Fruit fly (Drosophila melanogaster): ENCODE data around the gene Anp.

The Anp gene

dm6 chr3R:30170671-30171667 lies 38.8 kb upstream of the Anp start, which contains the start of gene Rsod (continued):
- TF ChIP-seq dac (GFP tag; optimal IDR thresholded peaks at IDR 0.05) = peak; percentile 84
- peak; percentile 84 for TF ChIP-seq Smox (GFP tag; optimal IDR thresholded peaks at IDR 0.05)
- peak; percentile 79 for TF ChIP-seq CG8632 (GFP tag; optimal IDR thresholded peaks at IDR 0.05)
- TF ChIP-seq acj6 (GFP tag; optimal IDR thresholded peaks at IDR 0.05) = peak; percentile 88
- TF ChIP-seq CG16779 (tag; optimal IDR thresholded peaks at IDR 0.05) = peak; percentile 66
- peak; percentile 90 for TF ChIP-seq Lpt (GFP tag; optimal IDR thresholded peaks at IDR 0.05)
- TF ChIP-seq CG7368 (GFP tag; optimal IDR thresholded peaks at IDR 0.05) = peak; percentile 54
- TF ChIP-seq CG3032 (tag; optimal IDR thresholded peaks at IDR 0.05) = peak; percentile 76
- peak; percentile 74 for TF ChIP-seq vri (GFP tag; optimal IDR thresholded peaks at IDR 0.05)
- TF ChIP-seq CG11902 (GFP tag; optimal IDR thresholded peaks at IDR 0.05) = peak; percentile 58
- peak; percentile 78 for TF ChIP-seq Ets96B (tag; optimal IDR thresholded peaks at IDR 0.05)
- TF ChIP-seq fd59A (GFP tag; optimal IDR thresholded peaks at IDR 0.05) = peak; percentile 45
- TF ChIP-seq ss (GFP tag; optimal IDR thresholded peaks at IDR 0.05) = peak; percentile 17 to 50
- peak; percentile 80 for TF ChIP-seq CG34406 (GFP tag; optimal IDR thresholded peaks at IDR 0.05)
- no peak for TF ChIP-seq fd85E (GFP tag; optimal IDR thresholded peaks at IDR 0.05)
- peak; percentile 80 for TF ChIP-seq cyc (GFP tag; optimal IDR thresholded peaks at IDR 0.05)
- TF ChIP-seq lz (GFP tag; optimal IDR thresholded peaks at IDR 0.05) = peak; percentile 81
- TF ChIP-seq esn (GFP tag; optimal IDR thresholded peaks at IDR 0.05) = peak; percentile 83
- TF ChIP-seq OdsH (GFP tag; optimal IDR thresholded peaks at IDR 0.05) = peak; percentile 91
- peak; percentile 99 for TF ChIP-seq Blimp-1 (GFP tag; optimal IDR thresholded peaks at IDR 0.05)
- peak; percentile 82 for TF ChIP-seq Sox14 (GFP tag; optimal IDR thresholded peaks at IDR 0.05)
- peak; percentile 45 for TF ChIP-seq CG1621 (tag; optimal IDR thresholded peaks at IDR 0.05)
- TF ChIP-seq salr (GFP tag; optimal IDR thresholded peaks at IDR 0.05) = peak; percentile 61 to 85
- TF ChIP-seq Sox15 (GFP tag; optimal IDR thresholded peaks at IDR 0.05) = peak; percentile 67
- TF ChIP-seq Eip93F (GFP tag; optimal IDR thresholded peaks at IDR 0.05) = peak; percentile 68
- TF ChIP-seq Eip75B (GFP tag; optimal IDR thresholded peaks at IDR 0.05) = peak; percentile 70
- TF ChIP-seq Hr4 (GFP tag; optimal IDR thresholded peaks at IDR 0.05) = peak; percentile 93
- TF ChIP-seq achi (GFP tag; optimal IDR thresholded peaks at IDR 0.05) = peak; percentile 88
- peak; percentile 92 for TF ChIP-seq CG32006 (GFP tag; optimal IDR thresholded peaks at IDR 0.05)

DNA sequence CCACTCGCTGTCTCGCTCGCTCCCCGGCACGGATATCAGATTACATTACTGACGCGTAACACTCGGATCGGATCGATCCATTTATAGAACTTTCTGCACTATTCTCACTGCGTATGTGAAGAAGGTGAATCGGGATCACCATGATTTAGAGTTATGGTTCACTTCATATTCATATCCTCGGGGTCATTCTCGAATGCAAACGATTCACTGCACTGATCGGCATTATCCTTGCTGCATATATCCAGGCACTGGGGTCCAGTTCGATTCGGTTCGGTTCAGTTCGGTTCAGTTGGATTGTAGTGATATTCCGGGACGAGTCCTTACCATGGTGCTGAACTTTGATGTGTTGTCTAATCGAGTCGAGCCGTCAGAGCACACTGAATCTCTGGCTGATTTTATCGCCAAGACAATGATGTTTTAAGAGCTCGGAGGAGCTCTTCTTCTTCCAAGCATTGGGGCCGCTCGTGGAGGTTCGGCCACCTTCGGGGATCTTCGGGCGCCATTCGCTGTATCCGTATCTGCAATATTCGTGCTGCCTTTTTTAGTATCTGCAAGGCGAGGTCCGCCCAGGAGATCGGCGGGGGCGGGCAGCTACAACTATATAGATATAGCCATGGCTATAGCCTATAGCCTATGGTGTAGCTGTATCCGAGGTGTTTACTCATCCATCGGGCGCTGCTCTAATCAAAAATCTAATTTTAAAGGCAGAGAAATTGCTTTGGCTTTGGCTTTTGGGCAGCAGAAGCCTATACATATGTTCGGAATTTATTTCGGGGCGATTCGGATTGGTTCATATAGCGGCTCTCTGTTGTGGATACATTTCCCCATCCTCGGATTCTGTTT lies 35.4 kb upstream of the Anp start, which contains the start of gene Mlc2:
Gene Mlc2 (minus strand): TSS at position 392 of the 843 bp plus-strand sequence.
- TF ChIP-seq CG10669 (GFP tag; optimal IDR thresholded peaks at IDR 0.05) = no peak
- TF ChIP-seq eg (GFP tag; IDR thresholded peaks at IDR 0.05) = 0 out of 3 replicates have a peak, but pooled peaks have one; percentile 16

dm6 chr3R:30175045-30175589 lies 34.6 kb upstream of the Anp start:
- TF ChIP-seq eg (GFP tag; IDR thresholded peaks at IDR 0.05) (peak; percentile 5; the same call in 1 of the 3 replicates), CG4318 (GFP tag; optimal IDR thresholded peaks at IDR 0.05) (no peak), CG10631 (GFP tag; optimal IDR thresholded peaks at IDR 0.05) (no peak), Hr39 (GFP tag; optimal IDR thresholded peaks at IDR 0.05) (no peak), CG3032 (tag; optimal IDR thresholded peaks at IDR 0.05) (no peak), lz (GFP tag; optimal IDR thresholded peaks at IDR 0.05) (no peak), Eip78C (GFP tag) (peak; percentile 40), Met (GFP tag; optimal IDR thresholded peaks at IDR 0.05) (no peak), salr (GFP tag; optimal IDR thresholded peaks at IDR 0.05) (no peak)
